Worm (Caenorhabditis elegans): Measurements from ENCODE around the gene F58G11.4.

Gene F58G11.4

ce11 chrV:13725574-13725973 is 53.2 kb downstream of the F58G11.4 start, which contains the start of gene fbxa-181:
fbxa-181 (plus strand) TSS chrV:13725874.
- TF ChIP-seq ceh-90 (tag; optimal IDR thresholded peaks at IDR 0.05) (no peak), lsy-2 (tag; optimal IDR thresholded peaks at IDR 0.05) (no peak), hlh-4 (tag; optimal IDR thresholded peaks at IDR 0.05) (no peak), unc-86 (tag; optimal IDR thresholded peaks at IDR 0.05) (no peak), xbp-1 (tag; optimal IDR thresholded peaks at IDR 0.05) (no peak), nhr-11 (tag; optimal IDR thresholded peaks at IDR 0.05) (no peak), ceh-88 (GFP tag; IDR thresholded peaks at IDR 0.05) (no peak)
